Fruit fly (Drosophila melanogaster) whole organism, embryonic: ENCODE results near the gene CG10508.

ENCODE experiments used
- CG10979 ChIP-seq: fragments of 200-800 bp; sonication (Bioruptor generic); optimal IDR thresholded peaks from 2 replicates; lab custom pipeline; 2018; ENCODE audit warnings: missing biosample characterization, mild to moderate bottlenecking, missing genetic modification characterization, moderate library complexity
- CG11085 ChIP-seq: fragments of 200-800 bp; sonication (Bioruptor generic); IDR thresholded peaks from 2 replicates; pipeline ENCODE4 v1.3.6; 2022; ENCODE audit warnings: missing biosample characterization, missing genetic modification characterization
- CG11247 ChIP-seq: fragments of 200-800 bp; sonication (Bioruptor generic); IDR thresholded peaks from 2 replicates; pipeline ENCODE4 v1.3.6; 2022; ENCODE audit warnings: missing biosample characterization, missing genetic modification characterization
- CG2678 ChIP-seq: fragments of 200-800 bp; sonication (Bioruptor generic); optimal IDR thresholded peaks from 3 replicates; lab custom pipeline; 2019; ENCODE audit warnings: missing biosample characterization, mild to moderate bottlenecking, missing genetic modification characterization, moderate library complexity
- CG2712 ChIP-seq: fragments of 200-800 bp; optimal IDR thresholded peaks from 3 replicates; lab custom pipeline; 2019; ENCODE audit warnings: missing biosample characterization, mild to moderate bottlenecking, missing genetic modification characterization, moderate library complexity
- CG30020 ChIP-seq: fragments of 200-800 bp; optimal IDR thresholded peaks from 2 replicates; lab custom pipeline; 2019; ENCODE audit warnings: missing biosample characterization, mild to moderate bottlenecking, missing genetic modification characterization, moderate library complexity
- CG4282 ChIP-seq: fragments of 200-800 bp; sonication (Bioruptor generic); optimal IDR thresholded peaks from 2 replicates; lab custom pipeline; 2016; ENCODE audit warnings: missing biosample characterization, missing genetic modification characterization
- CG6654 ChIP-seq: fragments of 200-800 bp; sonication (Bioruptor generic); optimal IDR thresholded peaks from 2 replicates; lab custom pipeline; 2017; ENCODE audit warnings: missing biosample characterization, mild to moderate bottlenecking, missing genetic modification characterization
- CG7928 ChIP-seq: fragments of 200-800 bp; sonication (Bioruptor generic); optimal IDR thresholded peaks from 2 replicates; lab custom pipeline; 2017; ENCODE audit warnings: missing biosample characterization, mild to moderate bottlenecking, missing genetic modification characterization
- CG7963 ChIP-seq: fragments of 200-800 bp; sonication (Bioruptor generic); IDR thresholded peaks from 3 replicates; pipeline ENCODE4 v1.3.6; 2022; ENCODE audit warnings: missing biosample characterization, missing genetic modification characterization; ENCODE audit not compliant: partially characterized antibody
- CG8359 ChIP-seq: fragments of 200-800 bp; sonication (Bioruptor generic); optimal IDR thresholded peaks from 2 replicates; lab custom pipeline; 2017; ENCODE audit warnings: missing biosample characterization, mild to moderate bottlenecking, missing genetic modification characterization, borderline replicate concordance
- CTCF ChIP-seq: fragments of 200-800 bp; sonication (Bioruptor generic); optimal IDR thresholded peaks from 2 replicates; lab custom pipeline; 2017; ENCODE audit warnings: missing biosample characterization, mild to moderate bottlenecking, missing genetic modification characterization, moderate library complexity
- Camta ChIP-seq: fragments of 200-800 bp; sonication (Bioruptor generic); optimal IDR thresholded peaks from 2 replicates; lab custom pipeline; 2016; ENCODE audit warnings: missing biosample characterization, missing genetic modification characterization
- D19A ChIP-seq: fragments of 200-800 bp; optimal IDR thresholded peaks from 3 replicates; lab custom pipeline; 2019; ENCODE audit warnings: missing biosample characterization, mild to moderate bottlenecking, missing genetic modification characterization, moderate library complexity
- Dref ChIP-seq: fragments of 200-800 bp; sonication (Bioruptor generic); IDR thresholded peaks from 2 replicates; pipeline ENCODE4 v1.3.6; 2022; ENCODE audit warnings: missing biosample characterization, missing genetic modification characterization
- Eip74EF ChIP-seq, 2 experiments: fragments of 200-800 bp in 1 of 2; fragments of >200 bp in 1 of 2; sonication (Bioruptor generic) in 1 of 2; optimal IDR thresholded peaks; 2 replicates each; lab custom pipeline; 2017 to 2019; ENCODE audit warnings: missing biosample characterization in 2 of 2, missing genetic modification characterization in 2 of 2, mild to moderate bottlenecking in 1 of 2, moderate library complexity in 1 of 2
- Fer1 ChIP-seq: fragments of 200-800 bp; sonication (Bioruptor generic); optimal IDR thresholded peaks from 2 replicates; lab custom pipeline; 2017; ENCODE audit warnings: missing biosample characterization, mild to moderate bottlenecking, missing genetic modification characterization
- Fer2 ChIP-seq: fragments of 200-800 bp; sonication (Bioruptor generic); optimal IDR thresholded peaks from 2 replicates; lab custom pipeline; 2018; ENCODE audit warnings: missing biosample characterization, mild to moderate bottlenecking, missing genetic modification characterization, moderate library complexity
- Gsc ChIP-seq: fragments of 200-800 bp; sonication (Bioruptor generic); IDR thresholded peaks from 2 replicates; pipeline ENCODE4 v1.3.6; 2022; ENCODE audit warnings: missing biosample characterization, missing genetic modification characterization
- Gug ChIP-seq: fragments of 200-800 bp; sonication (Bioruptor generic); IDR thresholded peaks from 4 replicates; pipeline ENCODE4 v1.3.6; 2022; ENCODE audit warnings: missing biosample characterization, missing genetic modification characterization
- HHEX ChIP-seq: fragments of 200-800 bp; sonication (Bioruptor generic); optimal IDR thresholded peaks from 3 replicates; lab custom pipeline; 2017; ENCODE audit warnings: missing biosample characterization, mild to moderate bottlenecking, missing genetic modification characterization, missing genetic modification reagents
- Hr51 ChIP-seq, 2 experiments: fragments of 200-800 bp; sonication (Bioruptor generic); optimal IDR thresholded peaks; 2 replicates in 1 of 2; 3 replicates in 1 of 2; lab custom pipeline; 2016 to 2018; ENCODE audit warnings: missing biosample characterization in 2 of 2, missing genetic modification characterization in 2 of 2, mild to moderate bottlenecking in 1 of 2, moderate library complexity in 1 of 2
- Nf-YB ChIP-seq: fragments of 200-800 bp; sonication (Bioruptor generic); optimal IDR thresholded peaks from 3 replicates; lab custom pipeline; 2019; ENCODE audit warnings: missing biosample characterization, mild to moderate bottlenecking, missing genetic modification characterization, moderate library complexity
- NfI ChIP-seq: fragments of 200-800 bp; sonication (Bioruptor generic); optimal IDR thresholded peaks from 3 replicates; lab custom pipeline; 2018; ENCODE audit warnings: missing biosample characterization, mild to moderate bottlenecking, missing genetic modification characterization, moderate library complexity
- Oli ChIP-seq: fragments of 200-800 bp; sonication (Bioruptor generic); optimal IDR thresholded peaks from 2 replicates; lab custom pipeline; 2018; ENCODE audit warnings: missing biosample characterization, mild to moderate bottlenecking, missing genetic modification characterization, moderate library complexity
- Rx ChIP-seq: fragments of 200-800 bp; sonication (Bioruptor generic); IDR thresholded peaks from 2 replicates; pipeline ENCODE4 v1.3.6; 2022; ENCODE audit warnings: missing biosample characterization, missing genetic modification characterization
- Scr ChIP-seq: fragments of 200-800 bp; sonication (Bioruptor generic); IDR thresholded peaks from 2 replicates; pipeline ENCODE4 v1.3.6; 2022; ENCODE audit warnings: missing biosample characterization, missing genetic modification characterization; ENCODE audit not compliant: partially characterized antibody
- Sox100B ChIP-seq: fragments of 200-800 bp; sonication (Bioruptor generic); optimal IDR thresholded peaks from 3 replicates; lab custom pipeline; 2018; ENCODE audit warnings: missing biosample characterization, mild to moderate bottlenecking, missing genetic modification characterization
- Sry-β ChIP-seq: fragments of 200-800 bp; sonication (Bioruptor generic); optimal IDR thresholded peaks from 2 replicates; lab custom pipeline; 2018; ENCODE audit warnings: missing biosample characterization, mild to moderate bottlenecking, missing genetic modification characterization, moderate library complexity
- Trl ChIP-seq, 3 experiments: fragments of >200 bp in 2 of 3; fragments of 200-800 bp in 1 of 3; sonication (Bioruptor generic) in 1 of 3; optimal IDR thresholded peaks; 2 replicates in 1 of 3; 3 replicates in 2 of 3; lab custom pipeline; 2016 to 2017; ENCODE audit warnings: missing biosample characterization in 1 of 3, missing genetic modification characterization in 1 of 3
- ap ChIP-seq: fragments of 200-800 bp; sonication (Bioruptor generic); IDR thresholded peaks from 2 replicates; pipeline ENCODE4 v1.3.6; 2022; ENCODE audit warnings: missing biosample characterization, missing genetic modification characterization
- bsh ChIP-seq, 2 experiments: fragments of 200-800 bp; sonication (Bioruptor generic); optimal IDR thresholded peaks; 2 replicates each; lab custom pipeline; 2017 to 2018; ENCODE audit warnings: mild to moderate bottlenecking in 2 of 2, missing biosample characterization in 2 of 2, missing genetic modification characterization in 2 of 2, moderate library complexity in 1 of 2
- cato ChIP-seq: fragments of 200-800 bp; sonication (Bioruptor generic); optimal IDR thresholded peaks from 2 replicates; lab custom pipeline; 2016; ENCODE audit warnings: missing biosample characterization, missing genetic modification characterization, borderline replicate concordance
- cwo ChIP-seq: fragments of 200-800 bp; sonication (Bioruptor generic); optimal IDR thresholded peaks from 3 replicates; lab custom pipeline; 2017; ENCODE audit warnings: missing biosample characterization, missing genetic modification characterization, mild to moderate bottlenecking, moderate library complexity, missing genetic modification reagents
- dati ChIP-seq: fragments of 200-800 bp; sonication (Bioruptor generic); IDR thresholded peaks from 2 replicates; pipeline ENCODE4 v1.3.6; 2022; ENCODE audit warnings: missing biosample characterization, missing genetic modification characterization
- dimm ChIP-seq: fragments of 200-800 bp; sonication (Bioruptor generic); IDR thresholded peaks from 2 replicates; pipeline ENCODE4 v1.3.6; 2022; ENCODE audit warnings: missing biosample characterization, missing genetic modification characterization
- dmrt99B ChIP-seq: fragments of 200-800 bp; sonication (Bioruptor generic); optimal IDR thresholded peaks from 2 replicates; lab custom pipeline; 2018; ENCODE audit warnings: missing biosample characterization, mild to moderate bottlenecking, missing genetic modification characterization, moderate library complexity
- ftz-f1 ChIP-seq: fragments of 200-800 bp; sonication (Bioruptor generic); optimal IDR thresholded peaks from 2 replicates; lab custom pipeline; 2016; ENCODE audit warnings: missing biosample characterization, missing genetic modification characterization
- gsb ChIP-seq: fragments of 200-800 bp; sonication (Bioruptor generic); IDR thresholded peaks from 2 replicates; pipeline ENCODE4 v1.3.6; 2022; ENCODE audit warnings: missing biosample characterization, missing genetic modification characterization
- gt ChIP-seq: fragments of 200-800 bp; sonication (Bioruptor generic); IDR thresholded peaks from 2 replicates; pipeline ENCODE4 v1.3.6; 2022; ENCODE audit warnings: missing biosample characterization, missing genetic modification characterization
- lab ChIP-seq: fragments of 200-800 bp; sonication (Bioruptor generic); optimal IDR thresholded peaks from 3 replicates; lab custom pipeline; 2017; ENCODE audit warnings: missing biosample characterization, missing genetic modification characterization, mild to moderate bottlenecking, moderate library complexity, missing genetic modification reagents
- maf-S ChIP-seq: fragments of 200-800 bp; sonication (Bioruptor generic); optimal IDR thresholded peaks from 2 replicates; lab custom pipeline; 2016; ENCODE audit warnings: missing biosample characterization, missing genetic modification characterization
- pho ChIP-seq: fragments of 200-800 bp; sonication (Bioruptor generic); optimal IDR thresholded peaks from 2 replicates; lab custom pipeline; 2016; ENCODE audit warnings: missing biosample characterization, missing genetic modification characterization
- row ChIP-seq: fragments of 200-800 bp; sonication (Bioruptor generic); IDR thresholded peaks from 3 replicates; pipeline ENCODE4 v1.3.6; 2022; ENCODE audit warnings: missing biosample characterization, missing genetic modification characterization
- sc ChIP-seq, 3 experiments: fragments of >200 bp in 2 of 3; fragments of 200-800 bp in 1 of 3; sonication (Bioruptor generic) in 1 of 3; optimal IDR thresholded peaks; 2 replicates in 2 of 3; 3 replicates in 1 of 3; lab custom pipeline; 2017; ENCODE audit warnings: mild to moderate bottlenecking in 1 of 3, missing biosample characterization in 1 of 3, missing genetic modification characterization in 1 of 3, missing genetic modification reagents in 1 of 3
- slou ChIP-seq: fragments of 200-800 bp; sonication (Bioruptor generic); optimal IDR thresholded peaks from 3 replicates; lab custom pipeline; 2016; ENCODE audit warnings: missing biosample characterization, missing genetic modification characterization
- stwl ChIP-seq: fragments of 200-800 bp; sonication (Bioruptor generic); optimal IDR thresholded peaks from 3 replicates; lab custom pipeline; 2018; ENCODE audit warnings: missing biosample characterization, mild to moderate bottlenecking, missing genetic modification characterization, moderate library complexity
- sug ChIP-seq: fragments of 200-800 bp; optimal IDR thresholded peaks from 2 replicates; lab custom pipeline; 2019; ENCODE audit warnings: missing biosample characterization, mild to moderate bottlenecking, missing genetic modification characterization, moderate library complexity
- zf30C ChIP-seq: fragments of 200-800 bp; sonication (Bioruptor generic); optimal IDR thresholded peaks from 3 replicates; lab custom pipeline; 2018; ENCODE audit warnings: missing biosample characterization, mild to moderate bottlenecking, missing genetic modification characterization

The CG10508 gene

dm6 chr3L:21196563-21196962 is 13.5 kb upstream of the CG10508 start, which contains the start of the genes Targ3 and park (continued):
- TF ChIP-seq Dref (GFP tag; lab: Robert Waterston, UW) (peak; percentile 48), dimm (GFP tag; lab: Robert Waterston, UW) (no peak), gsb (GFP tag; lab: Robert Waterston, UW) (no peak), Nf-YB (GFP tag; lab: Kevin White, UChicago) (no peak), pho (GFP tag; lab: Kevin White, UChicago) (no peak), CG4282 (peak; percentile 55), CG10979 (tag; lab: Kevin White, UChicago) (peak; percentile 1), dati (GFP tag; lab: Robert Waterston, UW) (no peak), NfI (peak; percentile 55), CG6654 (GFP tag; lab: Kevin White, UChicago) (no peak), Gsc (GFP tag; lab: Robert Waterston, UW) (no peak), row (GFP tag; lab: Robert Waterston, UW) (peak; percentile 34; the same call in 1 of the 3 replicates), D19A (tag; lab: Kevin White, UChicago) (peak; percentile 2), CG2712 (tag; lab: Kevin White, UChicago) (no peak), slou (GFP tag; lab: Kevin White, UChicago) (no peak), maf-S (GFP tag; lab: Kevin White, UChicago) (peak; percentile 13), zf30C (peak; percentile 90), CG11247 (no peak), sc (optimal IDR thresholded peaks at IDR 0.05; lab: Kevin White, UChicago) (no peak), sc (GFP tag; optimal IDR thresholded peaks at IDR 0.05; lab: Kevin White, UChicago) (no peak), Sry-β (GFP tag; lab: Kevin White, UChicago) (no peak), sug (tag; lab: Kevin White, UChicago) (peak; percentile 7)
- TF ChIP-seq, all 482 proteins: peak for 125

dm6 chr3L:21200587-21200986 is 9.4 kb upstream of the CG10508 start:
- TF ChIP-seq dmrt99B (peak; percentile 5), Eip74EF (GFP tag; optimal IDR thresholded peaks at IDR 0.05; lab: Kevin White, UChicago) (no peak), Camta (GFP tag; lab: Kevin White, UChicago) (no peak), HHEX (GFP tag; lab: Kevin White, UChicago) (no peak), CG11085 (GFP tag; lab: Robert Waterston, UW) (no peak), CG10979 (tag; lab: Kevin White, UChicago) (no peak), Fer2 (tag; lab: Kevin White, UChicago) (no peak), Trl (optimal IDR thresholded peaks at IDR 0.05; lab: Kevin White, UChicago) (no peak), Trl (GFP tag; optimal IDR thresholded peaks at IDR 0.05; lab: Kevin White, UChicago) (no peak), CTCF (GFP tag; lab: Kevin White, UChicago) (no peak), CG2678 (tag; lab: Kevin White, UChicago) (peak; percentile 10), lab (GFP tag; lab: Kevin White, UChicago) (no peak), Rx (GFP tag; lab: Robert Waterston, UW) (no peak), bsh (GFP tag; optimal IDR thresholded peaks at IDR 0.05; lab: Kevin White, UChicago) (no peak), gt (GFP tag; lab: Robert Waterston, UW) (no peak), zf30C (no peak), Hr51 (GFP tag; optimal IDR thresholded peaks at IDR 0.05; lab: Kevin White, UChicago) (no peak), CG8359 (GFP tag; lab: Kevin White, UChicago) (no peak), CG30020 (tag; lab: Kevin White, UChicago) (no peak), cato (GFP tag; lab: Kevin White, UChicago) (no peak), ftz-f1 (GFP tag; lab: Kevin White, UChicago) (no peak), Sox100B (GFP tag; lab: Kevin White, UChicago) (peak; percentile 8), Fer1 (GFP tag; lab: Kevin White, UChicago) (no peak), stwl (no peak), cwo (GFP tag; lab: Kevin White, UChicago) (no peak), ap (no peak), Gug (no peak), Oli (tag; lab: Kevin White, UChicago) (no peak), Scr (no peak), CG7928 (GFP tag; lab: Kevin White, UChicago) (no peak), Sry-β (GFP tag; lab: Kevin White, UChicago) (no peak), CG7963 (GFP tag; lab: Robert Waterston, UW) (no peak)
